Fruit fly (Drosophila melanogaster) whole organism, prepupa: ENCODE data around the gene trr.

ENCODE experiments used
- CG11294 ChIP-seq: fragments of 200-800 bp; sonication (Bioruptor generic); IDR thresholded peaks from 2 replicates; pipeline ENCODE4 v1.3.6; 2022; ENCODE audit warnings: missing biosample characterization, missing genetic modification characterization
- CG11762 ChIP-seq: fragments of 200-800 bp; sonication (Bioruptor generic); optimal IDR thresholded peaks from 3 replicates; lab custom pipeline; 2016; ENCODE audit warnings: missing biosample characterization, missing genetic modification characterization; ENCODE audit not compliant: insufficient read depth
- CG11902 ChIP-seq: fragments of 200-800 bp; sonication (Bioruptor generic); optimal IDR thresholded peaks from 3 replicates; lab custom pipeline; 2016; ENCODE audit warnings: missing biosample characterization, missing genetic modification characterization
- CG15336 ChIP-seq: fragments of 200-800 bp; sonication (Bioruptor generic); IDR thresholded peaks from 2 replicates; pipeline ENCODE4 v1.3.6; 2022; ENCODE audit warnings: missing biosample characterization, missing genetic modification characterization
- CG1621 ChIP-seq: fragments of 200-800 bp; sonication (Bioruptor generic); optimal IDR thresholded peaks from 3 replicates; lab custom pipeline; 2018; ENCODE audit warnings: missing biosample characterization, mild to moderate bottlenecking, missing genetic modification characterization
- CG16779 ChIP-seq: fragments of 200-800 bp; sonication (Bioruptor generic); optimal IDR thresholded peaks from 3 replicates; lab custom pipeline; 2017; ENCODE audit warnings: missing biosample characterization, mild to moderate bottlenecking, missing genetic modification characterization
- CG3032 ChIP-seq: fragments of 200-800 bp; optimal IDR thresholded peaks from 2 replicates; lab custom pipeline; 2019; ENCODE audit warnings: missing biosample characterization, mild to moderate bottlenecking, missing genetic modification characterization, moderate library complexity
- CG31627 ChIP-seq: fragments of 200-800 bp; sonication (Bioruptor generic); optimal IDR thresholded peaks from 3 replicates; lab custom pipeline; 2016; ENCODE audit warnings: missing biosample characterization, missing genetic modification characterization
- CG34406 ChIP-seq: fragments of 200-800 bp; sonication (Bioruptor generic); optimal IDR thresholded peaks from 3 replicates; lab custom pipeline; 2016; ENCODE audit warnings: missing biosample characterization, missing genetic modification characterization
- CG3919 ChIP-seq: fragments of 200-800 bp; sonication (Bioruptor generic); optimal IDR thresholded peaks from 3 replicates; lab custom pipeline; 2016; ENCODE audit warnings: missing biosample characterization, missing genetic modification characterization
- CG4318 ChIP-seq: fragments of 200-800 bp; sonication (Bioruptor generic); optimal IDR thresholded peaks from 3 replicates; lab custom pipeline; 2017; ENCODE audit warnings: missing biosample characterization, mild to moderate bottlenecking, missing genetic modification characterization
- CG6163 ChIP-seq: fragments of 200-800 bp; sonication (Bioruptor generic); IDR thresholded peaks from 3 replicates; pipeline ENCODE4 v1.3.6; 2022; ENCODE audit warnings: missing biosample characterization, missing genetic modification characterization
- CG6792 ChIP-seq: fragments of 200-800 bp; sonication (Bioruptor generic); optimal IDR thresholded peaks from 3 replicates; lab custom pipeline; 2016; ENCODE audit warnings: missing biosample characterization, missing genetic modification characterization
- CG6854 ChIP-seq: fragments of 200-800 bp; sonication (Bioruptor generic); optimal IDR thresholded peaks from 2 replicates; lab custom pipeline; 2017; ENCODE audit warnings: missing biosample characterization, mild to moderate bottlenecking, missing genetic modification characterization
- CG7368 ChIP-seq: fragments of 200-800 bp; sonication (Bioruptor generic); optimal IDR thresholded peaks from 3 replicates; lab custom pipeline; 2016; ENCODE audit warnings: missing biosample characterization, missing genetic modification characterization
- CG8632 ChIP-seq: fragments of 200-800 bp; sonication (Bioruptor generic); optimal IDR thresholded peaks from 3 replicates; lab custom pipeline; 2016; ENCODE audit warnings: missing biosample characterization, missing genetic modification characterization
- Eip75B ChIP-seq: fragments of 200-800 bp; sonication (Bioruptor generic); optimal IDR thresholded peaks from 3 replicates; lab custom pipeline; 2016; ENCODE audit warnings: missing biosample characterization, missing genetic modification characterization
- Eip78C ChIP-seq: fragments of 200-800 bp; sonication (Bioruptor generic); peaks from one replicate; lab custom pipeline; 2016; ENCODE audit warnings: missing biosample characterization, missing genetic modification characterization
- Eip93F ChIP-seq: fragments of 200-800 bp; sonication (Bioruptor generic); optimal IDR thresholded peaks from 2 replicates; lab custom pipeline; 2016; ENCODE audit warnings: missing biosample characterization, mild to moderate bottlenecking, missing genetic modification characterization
- Ets96B ChIP-seq: fragments of 200-800 bp; optimal IDR thresholded peaks from 2 replicates; lab custom pipeline; 2019; ENCODE audit warnings: missing biosample characterization, mild to moderate bottlenecking, missing genetic modification characterization, moderate library complexity
- Gug ChIP-seq: fragments of 200-800 bp; sonication (Bioruptor generic); IDR thresholded peaks from 2 replicates; pipeline ENCODE4 v1.3.6; 2022; ENCODE audit warnings: missing biosample characterization, missing genetic modification characterization
- Hr38 ChIP-seq: sonication (Bioruptor generic); optimal IDR thresholded peaks from 2 replicates; lab custom pipeline; 2016; ENCODE audit warnings: missing biosample characterization, missing genetic modification characterization
- Hr39 ChIP-seq: fragments of 200-800 bp; sonication (Bioruptor generic); optimal IDR thresholded peaks from 2 replicates; lab custom pipeline; 2016; ENCODE audit warnings: missing biosample characterization, missing genetic modification characterization
- Met ChIP-seq: fragments of 200-800 bp; sonication (Bioruptor generic); optimal IDR thresholded peaks from 3 replicates; lab custom pipeline; 2016; ENCODE audit warnings: missing biosample characterization, missing genetic modification characterization
- Sox14 ChIP-seq: fragments of 200-800 bp; sonication (Bioruptor generic); optimal IDR thresholded peaks from 3 replicates; lab custom pipeline; 2016; ENCODE audit warnings: missing biosample characterization, missing genetic modification characterization
- Sox15 ChIP-seq: fragments of 200-800 bp; sonication (Bioruptor generic); optimal IDR thresholded peaks from 3 replicates; lab custom pipeline; 2016; ENCODE audit warnings: missing biosample characterization, missing genetic modification characterization
- acj6 ChIP-seq: fragments of 200-800 bp; sonication (Bioruptor generic); optimal IDR thresholded peaks from 3 replicates; lab custom pipeline; 2016; ENCODE audit warnings: missing biosample characterization, missing genetic modification characterization
- cyc ChIP-seq: fragments of 200-800 bp; sonication (Bioruptor generic); optimal IDR thresholded peaks from 3 replicates; lab custom pipeline; 2016; ENCODE audit warnings: missing biosample characterization, missing genetic modification characterization
- dac ChIP-seq: fragments of 200-800 bp; sonication (Bioruptor generic); optimal IDR thresholded peaks from 2 replicates; lab custom pipeline; 2017; ENCODE audit warnings: missing biosample characterization, mild to moderate bottlenecking, missing genetic modification characterization
- dsx ChIP-seq: fragments of 200-800 bp; optimal IDR thresholded peaks from 3 replicates; lab custom pipeline; 2019; ENCODE audit warnings: missing biosample characterization, mild to moderate bottlenecking, missing genetic modification characterization, moderate library complexity; ENCODE audit not compliant: poor library complexity, severe bottlenecking
- eg ChIP-seq: fragments of 200-800 bp; sonication (Bioruptor generic); IDR thresholded peaks from 3 replicates; pipeline ENCODE4 v1.3.6; 2022; ENCODE audit warnings: missing biosample characterization, missing genetic modification characterization
- esn ChIP-seq: fragments of 200-800 bp; sonication (Bioruptor generic); optimal IDR thresholded peaks from 2 replicates; lab custom pipeline; 2016; ENCODE audit warnings: missing biosample characterization, mild to moderate bottlenecking, missing genetic modification characterization, moderate library complexity
- fkh ChIP-seq: fragments of 200-800 bp; sonication (Bioruptor generic); optimal IDR thresholded peaks from 3 replicates; lab custom pipeline; 2017; ENCODE audit warnings: missing biosample characterization, mild to moderate bottlenecking, missing genetic modification characterization, moderate library complexity
- lz ChIP-seq: fragments of 200-800 bp; sonication (Bioruptor generic); optimal IDR thresholded peaks from 3 replicates; lab custom pipeline; 2016; ENCODE audit warnings: missing biosample characterization, missing genetic modification characterization
- salr ChIP-seq, 2 experiments: fragments of 200-800 bp; sonication (Bioruptor generic); optimal IDR thresholded peaks; 3 replicates each; lab custom pipeline; 2016 to 2018; ENCODE audit warnings: missing biosample characterization in 2 of 2, missing genetic modification characterization in 2 of 2, mild to moderate bottlenecking in 1 of 2
- ss ChIP-seq, 2 experiments: fragments of 200-800 bp; sonication (Bioruptor generic); optimal IDR thresholded peaks; 2 replicates in 1 of 2; 3 replicates in 1 of 2; lab custom pipeline; 2017 to 2018; ENCODE audit warnings: mild to moderate bottlenecking in 2 of 2, missing biosample characterization in 2 of 2, missing genetic modification characterization in 2 of 2, moderate library complexity in 1 of 2
- svp ChIP-seq: fragments of 200-800 bp; sonication (Bioruptor generic); peaks from one replicate; lab custom pipeline; 2016; ENCODE audit warnings: missing biosample characterization, missing genetic modification characterization
- topi ChIP-seq: fragments of 200-800 bp; sonication (Bioruptor generic); optimal IDR thresholded peaks from 3 replicates; lab custom pipeline; 2016; ENCODE audit warnings: missing biosample characterization, missing genetic modification characterization

trr gene

dm6 chrX:1879606-1880110, 10.1 kb downstream of the trr start, which contains the start of gene CG14818 (continued):
- TF ChIP-seq esn (peak; percentile 69), acj6 (GFP tag; lab: Kevin White, UChicago) (peak; percentile 53), CG1621 (tag; lab: Kevin White, UChicago) (peak; percentile 45), Sox15 (GFP tag; lab: Kevin White, UChicago) (peak; percentile 63), fkh (GFP tag; lab: Kevin White, UChicago) (no peak), CG11294 (GFP tag; lab: Robert Waterston, UW) (0 out of 2 replicates have a peak, but pooled peaks have one; percentile 44), Met (GFP tag; lab: Kevin White, UChicago) (peak; percentile 73), CG6854 (GFP tag; lab: Kevin White, UChicago) (peak; percentile 20), CG11762 (peak; percentile 35), CG8632 (GFP tag; lab: Kevin White, UChicago) (no peak), Sox14 (GFP tag; lab: Kevin White, UChicago) (peak; percentile 55)
- TF ChIP-seq, all 60 proteins: peak for 33

DNA sequence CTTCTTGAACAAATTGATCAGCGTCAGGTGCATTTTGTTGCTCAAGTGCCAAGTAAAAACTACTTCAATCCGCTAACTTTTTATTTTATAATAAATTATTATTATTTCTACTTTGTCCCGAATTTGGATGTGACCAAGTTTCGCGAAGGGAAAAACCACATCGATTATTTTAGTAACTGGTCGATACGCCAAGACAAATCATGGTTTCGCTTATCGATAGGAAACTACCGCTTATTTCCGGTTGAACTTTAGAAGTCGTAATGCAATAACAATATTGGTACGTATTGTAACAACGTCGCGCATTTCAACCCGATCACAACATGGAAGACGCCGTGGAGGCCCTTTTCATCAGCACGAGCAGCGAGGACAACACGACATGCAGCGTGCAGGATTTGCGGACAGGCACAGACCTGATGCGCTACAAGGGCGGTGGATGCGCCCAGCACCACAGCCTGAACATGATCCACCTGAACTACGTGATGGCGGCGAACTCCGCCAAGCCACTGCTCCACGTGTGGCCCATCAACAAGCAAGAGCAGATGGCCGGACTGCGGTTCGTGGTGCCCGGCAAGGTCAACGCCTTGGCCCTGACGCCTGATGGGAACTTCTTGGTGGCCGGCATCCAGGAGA, 12.5 kb downstream of the trr start, which contains the start of the genes CG14817 and CG14805:
TSS of gene CG14817 (minus strand) at position 164 of the 630 bp plus-strand sequence.
TSS of gene CG14805 (plus strand) at position 211 of the 630 bp plus-strand sequence.
- no peak for TF ChIP-seq Eip93F (GFP tag; lab: Kevin White, UChicago)
- TF ChIP-seq CG6163 (GFP tag; lab: Robert Waterston, UW), result peak; percentile 58
- TF ChIP-seq CG11902 (GFP tag; lab: Kevin White, UChicago), result no peak
- peak; percentile 30 for TF ChIP-seq CG3032 (tag; lab: Kevin White, UChicago)
- peak; percentile 88 for TF ChIP-seq Eip78C
- peak; percentile 45 for TF ChIP-seq cyc (GFP tag; lab: Kevin White, UChicago)
- peak; percentile 68 for TF ChIP-seq topi (GFP tag; lab: Kevin White, UChicago)
- peak; percentile 61 for TF ChIP-seq CG16779 (tag; lab: Kevin White, UChicago)
- TF ChIP-seq CG15336 (GFP tag; lab: Robert Waterston, UW), result 0 out of 2 replicates have a peak, but pooled peaks have one; percentile 21
- peak; percentile 5 for TF ChIP-seq Ets96B (tag; lab: Kevin White, UChicago)
- TF ChIP-seq Hr39, result no peak
- no peak for TF ChIP-seq Gug (GFP tag; lab: Robert Waterston, UW)
- peak; percentile 53 for TF ChIP-seq CG1621 (tag; lab: Kevin White, UChicago)
- no peak for TF ChIP-seq CG31627
- TF ChIP-seq esn, result peak; percentile 68
- peak; percentile 62 to 82 for TF ChIP-seq ss (GFP tag; optimal IDR thresholded peaks at IDR 0.05; lab: Kevin White, UChicago)
- peak; percentile 91 for TF ChIP-seq CG6854 (GFP tag; lab: Kevin White, UChicago)
- TF ChIP-seq svp (GFP tag; lab: Kevin White, UChicago), result peak; percentile 71
- no peak for TF ChIP-seq CG3919
- TF ChIP-seq CG6792 (GFP tag; lab: Kevin White, UChicago), result peak; percentile 40
- TF ChIP-seq salr (GFP tag; optimal IDR thresholded peaks at IDR 0.05; lab: Kevin White, UChicago), result peak in 1 of 2 experiments; percentile 44
- no peak for TF ChIP-seq CG11762
- peak; percentile 68 for TF ChIP-seq dsx (GFP tag; lab: Kevin White, UChicago)
- no peak for TF ChIP-seq Sox15 (GFP tag; lab: Kevin White, UChicago)
- peak; percentile 53 for TF ChIP-seq Sox14 (GFP tag; lab: Kevin White, UChicago)
- peak; percentile 48 for TF ChIP-seq lz (GFP tag; lab: Kevin White, UChicago)
- TF ChIP-seq Eip75B (GFP tag; lab: Kevin White, UChicago), result no peak
- TF ChIP-seq Hr38 (GFP tag; lab: Kevin White, UChicago), result no peak
- TF ChIP-seq fkh (GFP tag; lab: Kevin White, UChicago), result no peak
- TF ChIP-seq CG4318, result no peak
- TF ChIP-seq dac, result no peak
- TF ChIP-seq eg (GFP tag; lab: Robert Waterston, UW), result peak; percentile 61
- TF ChIP-seq CG34406, result peak; percentile 71
- no peak for TF ChIP-seq CG7368 (GFP tag; lab: Kevin White, UChicago)
- TF ChIP-seq, all 60 proteins: peak for 20
